Worm (Caenorhabditis elegans): ENCODE data around the gene nas-4.

nas-4 gene

ce11 chrIII:6411430-6411829 lies 4.0 kb downstream of the nas-4 start:
- no peak for TF ChIP-seq flt-1 (GFP tag; IDR thresholded peaks at IDR 0.05)
- TF ChIP-seq T22C8.4 (GFP tag; IDR thresholded peaks at IDR 0.05), result no peak
- no peak for TF ChIP-seq ref-1 (GFP tag; conservative IDR thresholded peaks at IDR 0.05)
- no peak for TF ChIP-seq cog-1 (tag; optimal IDR thresholded peaks at IDR 0.05)
- TF ChIP-seq ztf-23 (GFP tag; IDR thresholded peaks at IDR 0.05), result no peak
- no peak for TF ChIP-seq tab-1 (GFP tag; IDR thresholded peaks at IDR 0.05)
- TF ChIP-seq ztf-29 (GFP tag; IDR thresholded peaks at IDR 0.05), result no peak
- no peak for TF ChIP-seq med-1 (GFP tag; optimal IDR thresholded peaks at IDR 0.05; ENCODE audit: insufficient read depth)
- TF ChIP-seq klf-2 (GFP tag; conservative IDR thresholded peaks at IDR 0.05), result no peak

ce11 chrIII:6406829-6407228 lies 8.6 kb downstream of the nas-4 start, which contains the start of gene let-756:
let-756 (plus strand) TSS chrIII:6407129.
- TF ChIP-seq ztf-23 (GFP tag; IDR thresholded peaks at IDR 0.05), result no peak
- no peak for TF ChIP-seq flt-1 (GFP tag; IDR thresholded peaks at IDR 0.05)
- no peak for TF ChIP-seq tab-1 (GFP tag; IDR thresholded peaks at IDR 0.05)
- TF ChIP-seq ref-1 (GFP tag; conservative IDR thresholded peaks at IDR 0.05), result no peak
- no peak for TF ChIP-seq med-1 (GFP tag; optimal IDR thresholded peaks at IDR 0.05; ENCODE audit: insufficient read depth)

ce11 chrIII:6405121-6405520 lies 10.3 kb downstream of the nas-4 start:
- no peak for TF ChIP-seq flt-1 (GFP tag; IDR thresholded peaks at IDR 0.05)
- no peak for TF ChIP-seq ztf-29 (GFP tag; IDR thresholded peaks at IDR 0.05)
- TF ChIP-seq T22C8.4 (GFP tag; IDR thresholded peaks at IDR 0.05), result no peak
- no peak for TF ChIP-seq med-1 (GFP tag; optimal IDR thresholded peaks at IDR 0.05; ENCODE audit: insufficient read depth)
- TF ChIP-seq ref-1 (GFP tag; conservative IDR thresholded peaks at IDR 0.05), result no peak
- no peak for TF ChIP-seq cog-1 (tag; optimal IDR thresholded peaks at IDR 0.05)
- TF ChIP-seq tab-1 (GFP tag; IDR thresholded peaks at IDR 0.05), result no peak

DNA sequence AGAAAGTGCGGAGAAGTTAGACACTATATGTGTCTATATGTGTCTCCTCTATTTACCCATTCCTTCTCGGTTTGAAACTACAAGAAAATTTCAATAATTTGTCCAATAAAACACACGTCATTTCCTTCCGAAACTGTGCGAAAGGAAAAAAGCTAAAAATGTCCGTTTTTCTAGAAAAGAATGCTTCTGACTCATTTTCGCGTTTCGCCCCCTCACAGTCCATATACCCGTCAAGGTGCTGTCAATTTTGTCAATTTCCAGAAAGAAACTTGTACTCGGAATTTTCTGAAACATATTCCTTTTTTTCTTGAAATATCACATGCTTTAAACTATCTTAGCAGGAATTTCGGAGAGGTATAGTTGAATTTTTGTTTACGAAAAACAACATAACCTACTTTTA lies 12.6 kb downstream of the nas-4 start:
- TF ChIP-seq ztf-29 (GFP tag; IDR thresholded peaks at IDR 0.05), result no peak

ce11 chrIII:6402346-6402745 lies 13.1 kb downstream of the nas-4 start:
- TF ChIP-seq flt-1 (GFP tag; IDR thresholded peaks at IDR 0.05), result no peak

ce11 chrIII:6399424-6399823 lies 16.0 kb downstream of the nas-4 start:
- TF ChIP-seq ztf-23 (GFP tag; IDR thresholded peaks at IDR 0.05), result no peak
- no peak for TF ChIP-seq ref-1 (GFP tag; conservative IDR thresholded peaks at IDR 0.05)
- TF ChIP-seq flt-1 (GFP tag; IDR thresholded peaks at IDR 0.05), result no peak
- no peak for TF ChIP-seq tab-1 (GFP tag; IDR thresholded peaks at IDR 0.05)
- no peak for TF ChIP-seq T22C8.4 (GFP tag; IDR thresholded peaks at IDR 0.05)
- TF ChIP-seq med-1 (GFP tag; optimal IDR thresholded peaks at IDR 0.05; ENCODE audit: insufficient read depth), result no peak
- no peak for TF ChIP-seq ztf-29 (GFP tag; IDR thresholded peaks at IDR 0.05)
- no peak for TF ChIP-seq klf-2 (GFP tag; conservative IDR thresholded peaks at IDR 0.05)
- no peak for TF ChIP-seq cog-1 (tag; optimal IDR thresholded peaks at IDR 0.05)

ce11 chrIII:6398124-6398523 lies 17.3 kb downstream of the nas-4 start:
- TF ChIP-seq flt-1 (GFP tag; IDR thresholded peaks at IDR 0.05) (no peak), T22C8.4 (GFP tag; IDR thresholded peaks at IDR 0.05) (no peak), med-1 (GFP tag; optimal IDR thresholded peaks at IDR 0.05; ENCODE audit: insufficient read depth) (no peak), ref-1 (GFP tag; conservative IDR thresholded peaks at IDR 0.05) (no peak), ztf-23 (GFP tag; IDR thresholded peaks at IDR 0.05) (no peak), klf-2 (GFP tag; conservative IDR thresholded peaks at IDR 0.05) (no peak), cog-1 (tag; optimal IDR thresholded peaks at IDR 0.05) (no peak)

- TF ChIP-seq T22C8.4 (GFP tag; IDR thresholded peaks at IDR 0.05), result no peak
- TF ChIP-seq cog-1 (tag; optimal IDR thresholded peaks at IDR 0.05), result no peak
- no peak for TF ChIP-seq med-1 (GFP tag; optimal IDR thresholded peaks at IDR 0.05; ENCODE audit: insufficient read depth)
- TF ChIP-seq ztf-29 (GFP tag; IDR thresholded peaks at IDR 0.05), result no peak
- no peak for TF ChIP-seq klf-2 (GFP tag; conservative IDR thresholded peaks at IDR 0.05)
- TF ChIP-seq flt-1 (GFP tag; IDR thresholded peaks at IDR 0.05), result no peak
- TF ChIP-seq tab-1 (GFP tag; IDR thresholded peaks at IDR 0.05), result no peak
- no peak for TF ChIP-seq ref-1 (GFP tag; conservative IDR thresholded peaks at IDR 0.05)
Measured at ce11 chrIII:6396381-6396780, 19.1 kb downstream of the nas-4 start.

DNA sequence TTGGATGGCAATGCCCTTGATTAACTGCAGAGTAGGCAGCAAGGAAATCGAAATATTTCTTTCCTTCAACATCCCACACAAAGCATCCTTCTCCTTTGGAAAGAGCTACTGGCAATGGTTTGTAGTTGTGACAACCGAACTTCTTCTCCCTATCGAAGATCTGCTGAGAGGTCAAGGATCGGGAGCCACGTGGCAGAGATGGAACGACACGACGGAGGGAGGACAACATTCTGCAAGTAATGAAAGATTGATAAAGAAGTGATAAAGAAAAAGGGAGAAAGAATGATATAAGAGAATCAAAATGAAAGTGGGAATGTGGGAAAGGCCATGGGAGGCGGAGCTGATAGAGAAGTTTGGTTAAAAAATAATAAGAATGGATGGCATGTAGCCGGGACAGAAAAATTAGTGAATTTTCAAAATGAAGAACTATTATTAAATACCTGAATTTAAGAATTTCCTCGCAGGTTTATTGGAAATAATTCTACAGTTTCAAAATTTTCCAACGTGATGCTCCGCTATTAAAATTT lies 19.7 kb downstream of the nas-4 start, which contains the start of gene oatr-1:
Gene oatr-1 (minus strand): TSS at position 477 of the 527 bp plus-strand sequence.
- TF ChIP-seq flt-1 (GFP tag; IDR thresholded peaks at IDR 0.05), result no peak
- no peak for TF ChIP-seq ztf-29 (GFP tag; IDR thresholded peaks at IDR 0.05)
- no peak for TF ChIP-seq tab-1 (GFP tag; IDR thresholded peaks at IDR 0.05)
- TF ChIP-seq ref-1 (GFP tag; conservative IDR thresholded peaks at IDR 0.05), result no peak
- no peak for TF ChIP-seq klf-2 (GFP tag; conservative IDR thresholded peaks at IDR 0.05)

ce11 chrIII:6390644-6391043 lies 24.8 kb downstream of the nas-4 start, which contains the start of gene smrc-1:
smrc-1 (plus strand) TSS chrIII:6390944.
- no peak for TF ChIP-seq T22C8.4 (GFP tag; IDR thresholded peaks at IDR 0.05)
- TF ChIP-seq klf-2 (GFP tag; conservative IDR thresholded peaks at IDR 0.05), result no peak
- no peak for TF ChIP-seq flt-1 (GFP tag; IDR thresholded peaks at IDR 0.05)
- TF ChIP-seq ref-1 (GFP tag; conservative IDR thresholded peaks at IDR 0.05), result no peak

- TF ChIP-seq med-1 (GFP tag; optimal IDR thresholded peaks at IDR 0.05; ENCODE audit: insufficient read depth) (no peak), ztf-29 (GFP tag; IDR thresholded peaks at IDR 0.05) (no peak), flt-1 (GFP tag; IDR thresholded peaks at IDR 0.05) (no peak)
Measured at ce11 chrIII:6389533-6389932, 25.9 kb downstream of the nas-4 start, which contains the start of gene C16A3.2. C16A3.2 (plus strand) TSS chrIII:6389833.

Measured in whole organism, midembryonic.